Fruit fly (Drosophila melanogaster) whole organism, adult: ENCODE results near the gene CG31145.

ENCODE experiments used
- CG14711 ChIP-seq: fragments of 200-800 bp; sonication (Bioruptor generic); optimal IDR thresholded peaks from 2 replicates; lab custom pipeline; 2018; ENCODE audit warnings: missing biosample characterization, mild to moderate bottlenecking, missing genetic modification characterization, moderate library complexity
- CG1620 ChIP-seq: fragments of 200-800 bp; sonication (Bioruptor generic); optimal IDR thresholded peaks from 2 replicates; lab custom pipeline; 2016; ENCODE audit warnings: missing biosample characterization, missing genetic modification characterization
- Clk ChIP-seq: fragments of 200-800 bp; sonication (Bioruptor generic); optimal IDR thresholded peaks from 2 replicates; lab custom pipeline; 2017; ENCODE audit warnings: missing biosample characterization, missing genetic modification characterization
- Hr96 ChIP-seq: fragments of 200-800 bp; sonication (Bioruptor generic); optimal IDR thresholded peaks from 2 replicates; lab custom pipeline; 2016; ENCODE audit warnings: missing biosample characterization, missing genetic modification characterization
- cnc ChIP-seq, 2 experiments: fragments of >200 bp; optimal IDR thresholded peaks; 2 replicates each; lab custom pipeline; 2017
- kay ChIP-seq: fragments of 200-800 bp; sonication (Bioruptor generic); peaks from one replicate; lab custom pipeline; 2016; ENCODE audit warnings: missing biosample characterization, missing genetic modification characterization, borderline replicate concordance

DNA sequence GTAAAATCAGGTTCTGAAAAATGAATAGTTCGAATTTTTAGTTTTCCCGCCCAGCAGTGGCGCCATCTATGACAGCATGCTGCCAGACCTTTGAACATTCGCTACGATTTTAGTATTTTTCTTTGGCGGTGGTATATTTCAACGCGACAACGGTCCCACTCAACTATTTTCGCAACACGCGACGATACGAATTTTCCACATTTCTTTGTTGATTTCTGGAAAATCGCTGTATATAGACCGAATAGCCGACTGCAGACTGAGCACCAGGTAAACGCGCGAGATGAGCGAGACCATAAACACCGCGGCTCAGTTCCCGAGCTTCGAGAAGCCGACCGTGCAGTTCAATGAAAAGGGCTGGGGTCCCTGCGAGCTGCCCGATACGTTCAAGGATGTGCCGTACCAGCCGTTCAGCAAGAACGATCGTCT lies 10.5 kb upstream of the CG31145 start, which contains the start of gene eIF3d1:
- TF ChIP-seq kay (no peak), cnc (optimal IDR thresholded peaks at IDR 0.05; lab: Kevin White, UChicago) (no peak), Clk (no peak), Hr96 (no peak), CG14711 (tag; lab: Kevin White, UChicago) (no peak), CG1620 (peak; percentile 55)
